Fruit fly (Drosophila melanogaster) whole organism: Measurements from ENCODE around the gene CG31862.

Source experiments
- CG8478 ChIP-seq: fragments of >200 bp; optimal IDR thresholded peaks from 2 replicates; lab custom pipeline; 2018; ENCODE audit warnings: inconsistent platforms
- EcR ChIP-seq, 2 experiments: fragments of >200 bp; optimal IDR thresholded peaks; 2 replicates each; lab custom pipeline; 2017; ENCODE audit warnings: missing biosample characterization in 2 of 2, missing genetic modification characterization in 2 of 2, missing genetic modification reagents in 2 of 2
- pan ChIP-seq: fragments of >200 bp; optimal IDR thresholded peaks from 2 replicates; lab custom pipeline; 2017
- psq ChIP-seq: fragments of >200 bp; optimal IDR thresholded peaks from 2 replicates; lab custom pipeline; 2017

- no peak for TF ChIP-seq pan (lab: Kevin White, UChicago)
- TF ChIP-seq CG8478 (lab: Kevin White, UChicago): no peak
- no peak for TF ChIP-seq psq (lab: Kevin White, UChicago)
- no peak for TF ChIP-seq EcR (GFP tag; optimal IDR thresholded peaks at IDR 0.05; lab: Kevin White, UChicago)
Measured at dm6 chr2L:12371740-12372139, 33.1 kb downstream of the CG31862 start.
